Worm (Caenorhabditis elegans) whole organism, L1 larva: Measurements from ENCODE around the gene srg-6.

Experiments used
- C04F5.9 ChIP-seq: sonication (generic microtip); optimal IDR thresholded peaks from 2 replicates; lab custom pipeline; 2016; ENCODE audit warnings: missing genetic modification characterization, missing compliant biosample characterization
- C16A3.4 ChIP-seq: fragments of 150-350 bp; optimal IDR thresholded peaks from 2 replicates; lab custom pipeline; 2014; ENCODE audit warnings: missing biosample characterization, missing genetic modification characterization
- aha-1 ChIP-seq: fragments of 150-350 bp; optimal IDR thresholded peaks from 2 replicates; lab custom pipeline; 2014; ENCODE audit warnings: missing biosample characterization, missing genetic modification characterization
- blmp-1 ChIP-seq: fragments of 150-350 bp; optimal IDR thresholded peaks from 2 replicates; lab custom pipeline; 2014; ENCODE audit warnings: missing biosample characterization, missing genetic modification characterization
- ceh-8 ChIP-seq: fragments of 200-800 bp; sonication (Bioruptor generic); optimal IDR thresholded peaks from 2 replicates; lab custom pipeline; 2018; ENCODE audit warnings: mild to moderate bottlenecking, missing genetic modification characterization, moderate library complexity, missing compliant biosample characterization
- ceh-82 ChIP-seq, 3 experiments: fragments of 150-350 bp in 1 of 3; sonication (generic microtip) in 2 of 3; optimal IDR thresholded peaks; 2 replicates each; lab custom pipeline; 2014 to 2017; ENCODE audit warnings: missing biosample characterization in 3 of 3, missing genetic modification characterization in 3 of 3
- ces-1 ChIP-seq: fragments of 150-350 bp; optimal IDR thresholded peaks from 2 replicates; lab custom pipeline; 2014; ENCODE audit warnings: missing biosample characterization, missing genetic modification reagents, missing genetic modification characterization
- efl-1 ChIP-seq, 4 experiments: fragments of 150-350 bp; optimal IDR thresholded peaks in 3 of 4; peaks in 1 of 4; 1 replicate in 1 of 4; 2 replicates in 3 of 4; lab custom pipeline; 2014; ENCODE audit warnings: missing biosample characterization in 2 of 4, missing genetic modification characterization in 2 of 4, missing genetic modification reagents in 2 of 4
- efl-3 ChIP-seq: fragments of 200-800 bp; sonication (Bioruptor generic); optimal IDR thresholded peaks from 2 replicates; lab custom pipeline; 2018; ENCODE audit warnings: mild to moderate bottlenecking, missing genetic modification characterization, missing compliant biosample characterization
- egl-13 ChIP-seq: sonication (generic microtip); optimal IDR thresholded peaks from 2 replicates; lab custom pipeline; 2016; ENCODE audit warnings: missing genotype, missing genetic modification reagents, missing genetic modification characterization, missing compliant biosample characterization
- elt-2 ChIP-seq: sonication (generic microtip); optimal IDR thresholded peaks from 2 replicates; lab custom pipeline; 2016; ENCODE audit warnings: missing genetic modification characterization, mild to moderate bottlenecking, inconsistent platforms, missing compliant biosample characterization, missing genetic modification reagents
- elt-3 ChIP-seq, 6 experiments: fragments of 150-350 bp in 1 of 6; sonication (generic microtip); optimal IDR thresholded peaks; 2 replicates each; lab custom pipeline; 2017 to 2018; ENCODE audit warnings: missing biosample characterization in 6 of 6, missing genetic modification characterization in 6 of 6, inconsistent platforms in 1 of 6
- ets-5 ChIP-seq: fragments of 200-800 bp; sonication (Bioruptor generic); IDR thresholded peaks from 2 replicates; pipeline ENCODE4 v1.3.6; 2022; ENCODE audit warnings: missing genetic modification characterization, missing compliant biosample characterization
- fkh-4 ChIP-seq: sonication (generic microtip); optimal IDR thresholded peaks from 2 replicates; lab custom pipeline; 2016; ENCODE audit warnings: missing compliant biosample characterization, missing genetic modification characterization, borderline replicate concordance
- hlh-17 ChIP-seq: fragments of 200-800 bp; sonication (Bioruptor generic); optimal IDR thresholded peaks from 2 replicates; lab custom pipeline; 2018; ENCODE audit warnings: missing genetic modification characterization, mild to moderate bottlenecking, missing compliant biosample characterization, moderate library complexity, borderline replicate concordance
- hlh-4 ChIP-seq: sonication (generic microtip); optimal IDR thresholded peaks from 2 replicates; lab custom pipeline; 2016; ENCODE audit warnings: mild to moderate bottlenecking, missing genetic modification characterization, missing compliant biosample characterization
- hpl-2 ChIP-seq: fragments of 150-350 bp; optimal IDR thresholded peaks from 2 replicates; lab custom pipeline; 2014; ENCODE audit warnings: missing biosample characterization, missing genetic modification reagents, missing genetic modification characterization
- jun-1 ChIP-seq: fragments of 150-350 bp; optimal IDR thresholded peaks from 2 replicates; lab custom pipeline; 2014; ENCODE audit warnings: missing biosample characterization, missing genetic modification reagents, missing genetic modification characterization
- lin-13 ChIP-seq: fragments of 150-350 bp; optimal IDR thresholded peaks from 2 replicates; lab custom pipeline; 2014; ENCODE audit warnings: missing biosample characterization, missing genetic modification reagents, missing genetic modification characterization
- lin-14 ChIP-seq: fragments of 200-800 bp; sonication (Bioruptor generic); optimal IDR thresholded peaks from 2 replicates; lab custom pipeline; 2018; ENCODE audit warnings: mild to moderate bottlenecking, missing genetic modification characterization, moderate library complexity, missing compliant biosample characterization
- lin-15B ChIP-seq: fragments of 150-350 bp; sonication (generic microtip); optimal IDR thresholded peaks from 3 replicates; lab custom pipeline; 2014; ENCODE audit warnings: missing biosample characterization, missing genetic modification characterization
- lin-35 ChIP-seq, 2 experiments: fragments of 150-350 bp; optimal IDR thresholded peaks; 2 replicates each; lab custom pipeline; 2014; ENCODE audit warnings: missing biosample characterization in 2 of 2, missing genetic modification characterization in 2 of 2, missing genetic modification reagents in 2 of 2
- lsy-2 ChIP-seq, 2 experiments: fragments of 150-350 bp; optimal IDR thresholded peaks; 2 replicates each; lab custom pipeline; 2014; ENCODE audit warnings: missing biosample characterization in 2 of 2, missing genetic modification characterization in 2 of 2
- mdl-1 ChIP-seq, 2 experiments: fragments of 150-350 bp; optimal IDR thresholded peaks; 2 replicates each; lab custom pipeline; 2014 to 2017; ENCODE audit warnings: missing biosample characterization in 2 of 2, missing genetic modification characterization in 2 of 2, inconsistent platforms in 1 of 2
- mef-2 ChIP-seq: fragments of 150-350 bp; optimal IDR thresholded peaks from 2 replicates; lab custom pipeline; 2014; ENCODE audit warnings: missing biosample characterization, missing genetic modification characterization
- mep-1 ChIP-seq: fragments of 150-350 bp; optimal IDR thresholded peaks from 2 replicates; lab custom pipeline; 2014; ENCODE audit warnings: missing biosample characterization, missing genetic modification characterization
- nhr-19 ChIP-seq: fragments of 200-800 bp; sonication (Bioruptor generic); conservative IDR thresholded peaks from 2 replicates; pipeline ENCODE4 v1.3.6; 2022; ENCODE audit warnings: missing genetic modification characterization, missing compliant biosample characterization
- nhr-20 ChIP-seq: sonication (generic microtip); optimal IDR thresholded peaks from 2 replicates; lab custom pipeline; 2016; ENCODE audit warnings: mild to moderate bottlenecking, missing genetic modification characterization, missing compliant biosample characterization
- nhr-28 ChIP-seq: fragments of 150-350 bp; optimal IDR thresholded peaks from 2 replicates; lab custom pipeline; 2014; ENCODE audit warnings: missing biosample characterization, missing genetic modification characterization
- nhr-71 ChIP-seq: sonication (generic microtip); optimal IDR thresholded peaks from 2 replicates; lab custom pipeline; 2016; ENCODE audit warnings: mild to moderate bottlenecking, missing genetic modification characterization, moderate library complexity, missing compliant biosample characterization
- nhr-76 ChIP-seq: sonication (generic microtip); optimal IDR thresholded peaks from 2 replicates; lab custom pipeline; 2017; ENCODE audit warnings: missing biosample characterization, missing genetic modification characterization
- nhr-85 ChIP-seq: sonication (generic microtip); peaks from one replicate; lab custom pipeline; 2016; ENCODE audit warnings: missing genetic modification characterization, inconsistent platforms, missing compliant biosample characterization
- nhr-90 ChIP-seq: sonication (generic microtip); optimal IDR thresholded peaks from 2 replicates; lab custom pipeline; 2016; ENCODE audit warnings: mild to moderate bottlenecking, missing genetic modification characterization, missing compliant biosample characterization; ENCODE audit not compliant: poor library complexity
- pax-3 ChIP-seq: fragments of 200-800 bp; sonication (Bioruptor generic); optimal IDR thresholded peaks from 2 replicates; lab custom pipeline; 2018; ENCODE audit warnings: mild to moderate bottlenecking, missing genetic modification characterization, moderate library complexity, missing compliant biosample characterization
- pqm-1 ChIP-seq: sonication (generic microtip); optimal IDR thresholded peaks from 3 replicates; lab custom pipeline; 2017; ENCODE audit warnings: missing biosample characterization, missing genetic modification characterization
- rnt-1 ChIP-seq: sonication (generic microtip); optimal IDR thresholded peaks from 2 replicates; lab custom pipeline; 2016; ENCODE audit warnings: mild to moderate bottlenecking, missing genetic modification characterization, moderate library complexity, missing compliant biosample characterization
- snu-23 ChIP-seq: sonication (generic microtip); optimal IDR thresholded peaks from 2 replicates; lab custom pipeline; 2016; ENCODE audit warnings: missing genetic modification characterization, missing compliant biosample characterization
- sptf-1 ChIP-seq: fragments of 150-350 bp; optimal IDR thresholded peaks from 2 replicates; lab custom pipeline; 2014; ENCODE audit warnings: missing biosample characterization, missing genetic modification characterization
- sup-37 ChIP-seq: fragments of 200-800 bp; sonication (Bioruptor generic); optimal IDR thresholded peaks from 2 replicates; lab custom pipeline; 2018; ENCODE audit warnings: mild to moderate bottlenecking, missing genetic modification characterization, missing compliant biosample characterization
- tbx-2 ChIP-seq: sonication (generic microtip); optimal IDR thresholded peaks from 2 replicates; lab custom pipeline; 2016; ENCODE audit warnings: missing genetic modification characterization, missing compliant biosample characterization
- tlp-1 ChIP-seq: fragments of 150-350 bp; optimal IDR thresholded peaks from 2 replicates; lab custom pipeline; 2014; ENCODE audit warnings: missing biosample characterization, missing genetic modification characterization
- unc-30 ChIP-seq: sonication (generic microtip); optimal IDR thresholded peaks from 2 replicates; lab custom pipeline; 2017; ENCODE audit warnings: missing biosample characterization, missing genetic modification characterization
- unc-86 ChIP-seq: sonication (generic microtip); optimal IDR thresholded peaks from 2 replicates; lab custom pipeline; 2016; ENCODE audit warnings: missing genetic modification characterization, missing compliant biosample characterization
- vab-15 ChIP-seq: sonication (generic microtip); optimal IDR thresholded peaks from 2 replicates; lab custom pipeline; 2017; ENCODE audit warnings: missing genotype, mild to moderate bottlenecking, missing genetic modification characterization, missing compliant biosample characterization
- xbp-1 ChIP-seq: sonication (generic microtip); optimal IDR thresholded peaks from 2 replicates; lab custom pipeline; 2016; ENCODE audit warnings: missing genetic modification characterization, missing compliant biosample characterization
- zip-4 ChIP-seq: fragments of 200-800 bp; sonication (Bioruptor generic); optimal IDR thresholded peaks from 2 replicates; lab custom pipeline; 2018; ENCODE audit warnings: mild to moderate bottlenecking, missing genetic modification characterization, moderate library complexity, missing compliant biosample characterization
- ztf-4 ChIP-seq: fragments of 150-350 bp; optimal IDR thresholded peaks from 2 replicates; lab custom pipeline; 2014; ENCODE audit warnings: missing biosample characterization, missing genetic modification characterization

srg-6 gene

DNA sequence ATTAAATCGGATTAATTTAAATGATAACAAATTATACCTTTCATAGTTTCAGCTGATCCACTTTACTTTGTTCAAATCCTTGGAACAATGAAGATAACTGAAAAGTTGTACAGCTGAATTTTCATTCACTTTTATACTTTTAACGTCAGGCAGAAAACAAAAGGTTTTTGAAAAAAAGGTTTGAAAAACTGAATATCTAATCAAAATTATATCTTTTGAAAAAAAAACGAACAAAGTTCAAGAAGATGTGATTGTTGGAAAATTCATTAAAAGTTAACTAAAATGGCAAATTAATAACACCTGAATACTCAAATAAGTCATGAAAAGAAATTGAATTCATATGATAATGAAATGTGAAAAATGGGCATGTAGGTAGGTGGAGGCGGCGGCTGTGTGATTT is 29.2 kb downstream of the srg-6 start, which contains the start of gene T12A2.21:
Gene T12A2.21 (minus strand): TSS at position 101 of the 400 bp plus-strand sequence.
- TF ChIP-seq nhr-19 (GFP tag; lab: Robert Waterston, UW) (no peak), fkh-4 (tag; lab: Kevin White, UChicago) (no peak), pqm-1 (tag; lab: Kevin White, UChicago) (no peak), pax-3 (tag; lab: Kevin White, UChicago) (no peak), nhr-71 (tag; lab: Kevin White, UChicago) (no peak), ets-5 (no peak), C04F5.9 (no peak), snu-23 (GFP tag; lab: Kevin White, UChicago) (no peak), egl-13 (tag; lab: Kevin White, UChicago) (no peak), lin-15B (tag; lab: Kevin White, UChicago) (no peak), lin-13 (no peak), ces-1 (no peak), efl-3 (GFP tag; lab: Kevin White, UChicago) (no peak), nhr-85 (tag; lab: Kevin White, UChicago) (no peak), vab-15 (tag; lab: Kevin White, UChicago) (no peak), aha-1 (no peak)
- TF ChIP-seq, all 84 proteins: peak for 0

DNA sequence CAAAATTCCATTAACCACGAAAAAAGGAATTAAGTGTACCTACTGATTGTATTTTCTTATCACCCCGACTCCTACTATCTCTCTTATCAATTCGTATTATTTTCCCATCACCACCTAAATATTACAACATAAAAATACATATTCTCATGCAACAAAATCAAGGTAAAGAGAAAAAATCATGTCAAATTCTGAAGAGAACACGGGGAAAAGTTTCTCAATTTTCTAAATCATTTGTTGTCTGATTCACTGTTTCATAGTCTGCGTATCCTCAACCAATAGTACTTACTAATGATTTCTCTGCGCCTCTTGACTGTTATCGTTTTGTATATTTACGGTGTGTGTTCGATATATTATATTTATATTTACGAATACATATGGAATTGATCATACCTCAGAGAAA is 33.9 kb downstream of the srg-6 start:
- no peak for TF ChIP-seq xbp-1 (tag; lab: Kevin White, UChicago)
- TF ChIP-seq fkh-4 (tag; lab: Kevin White, UChicago): no peak
- TF ChIP-seq egl-13 (tag; lab: Kevin White, UChicago): no peak
- peak; percentile 23 for TF ChIP-seq mep-1 (tag; lab: Kevin White, UChicago)
- TF ChIP-seq snu-23 (GFP tag; lab: Kevin White, UChicago): no peak
- no peak for TF ChIP-seq hpl-2 (GFP tag; lab: Kevin White, UChicago)
- TF ChIP-seq efl-1 (optimal IDR thresholded peaks at IDR 0.05; lab: Kevin White, UChicago): peak in 1 of 2 experiments; percentile 4
- peak in 1 of 2 experiments; percentile 83 for TF ChIP-seq efl-1 (GFP tag; optimal IDR thresholded peaks at IDR 0.05 in 1 of 2; lab: Kevin White, UChicago)
- peak; percentile 1 for TF ChIP-seq C16A3.4
- no peak for TF ChIP-seq ceh-8
- peak; percentile 69 for TF ChIP-seq elt-2 (tag; lab: Kevin White, UChicago)
- TF ChIP-seq mef-2 (tag; lab: Kevin White, UChicago): no peak
- peak; percentile 39 for TF ChIP-seq blmp-1 (tag; lab: Kevin White, UChicago)
- TF ChIP-seq nhr-19 (GFP tag; lab: Robert Waterston, UW): no peak
- TF ChIP-seq zip-4: no peak
- peak; percentile 20 for TF ChIP-seq nhr-20 (tag; lab: Kevin White, UChicago)
- no peak for TF ChIP-seq nhr-90 (tag; lab: Kevin White, UChicago)
- TF ChIP-seq ztf-4: no peak
- no peak for TF ChIP-seq mdl-1 (tag; optimal IDR thresholded peaks at IDR 0.05; lab: Kevin White, UChicago)
- no peak for TF ChIP-seq sup-37
- TF ChIP-seq elt-3 (tag; optimal IDR thresholded peaks at IDR 0.05; lab: Kevin White, UChicago): peak in 2 of 6 experiments; percentile 58 to 76
- TF ChIP-seq hlh-17: no peak
- peak; percentile 1 for TF ChIP-seq jun-1 (tag; lab: Kevin White, UChicago)
- TF ChIP-seq tlp-1 (tag; lab: Kevin White, UChicago): peak; percentile 5
- peak in 1 of 2 experiments; percentile 47 for TF ChIP-seq lin-35 (GFP tag; optimal IDR thresholded peaks at IDR 0.05; lab: Kevin White, UChicago)
- no peak for TF ChIP-seq nhr-76
- TF ChIP-seq ceh-82 (tag; optimal IDR thresholded peaks at IDR 0.05; lab: Kevin White, UChicago): no peak
- no peak for TF ChIP-seq sptf-1 (tag; lab: Kevin White, UChicago)

DNA sequence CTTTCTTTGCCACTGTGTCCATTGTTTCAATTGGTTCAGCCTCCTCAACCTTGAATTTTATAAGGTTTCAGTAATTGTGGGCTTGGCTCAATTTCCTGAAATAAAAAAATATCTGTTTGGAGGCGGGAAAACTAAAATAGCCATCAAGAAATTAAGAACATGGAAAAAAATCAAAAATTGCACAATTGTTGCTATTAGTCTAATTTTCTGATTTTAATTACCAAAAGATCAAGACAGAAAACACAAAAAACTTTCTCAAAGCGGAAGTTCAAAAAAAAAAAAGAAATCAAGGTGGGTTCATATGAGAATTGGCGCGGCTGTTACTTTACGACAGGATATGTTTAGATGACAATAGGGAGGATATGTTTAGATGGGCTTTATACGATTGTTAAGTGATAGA is 34.9 kb downstream of the srg-6 start, which contains the start of gene esyt-2:
Gene esyt-2 (minus strand): TSS at position 101 of the 400 bp plus-strand sequence.
- TF ChIP-seq pax-3 (tag; lab: Kevin White, UChicago) (no peak), hlh-17 (no peak), unc-30 (tag; lab: Kevin White, UChicago) (no peak), hlh-4 (tag; lab: Kevin White, UChicago) (no peak), nhr-71 (tag; lab: Kevin White, UChicago) (peak; percentile 54), lin-15B (tag; lab: Kevin White, UChicago) (no peak), lsy-2 (tag; optimal IDR thresholded peaks at IDR 0.05; lab: Kevin White, UChicago) (no peak), unc-86 (no peak), lin-14 (GFP tag; lab: Kevin White, UChicago) (peak; percentile 5), rnt-1 (peak; percentile 6), tbx-2 (tag; lab: Kevin White, UChicago) (no peak), nhr-28 (tag; lab: Kevin White, UChicago) (no peak), mef-2 (tag; lab: Kevin White, UChicago) (no peak)
